Worm (Caenorhabditis elegans) whole organism, L2 larva: ENCODE measurements around the gene grk-2.

Source experiments
- egl-27 ChIP-seq: sonication (generic microtip); optimal IDR thresholded peaks from 3 replicates; lab custom pipeline; 2017; ENCODE audit warnings: missing biosample characterization, missing genetic modification reagents, missing genetic modification characterization
- elt-3 ChIP-seq: sonication (generic microtip); optimal IDR thresholded peaks from 2 replicates; lab custom pipeline; 2017; ENCODE audit warnings: missing biosample characterization, missing genetic modification characterization
- lsy-2 ChIP-seq, 2 experiments: fragments of 150-350 bp in 1 of 2; sonication (generic microtip) in 1 of 2; optimal IDR thresholded peaks; 2 replicates each; lab custom pipeline; 2014 to 2017; ENCODE audit warnings: missing biosample characterization in 2 of 2, missing genetic modification characterization in 2 of 2

DNA sequence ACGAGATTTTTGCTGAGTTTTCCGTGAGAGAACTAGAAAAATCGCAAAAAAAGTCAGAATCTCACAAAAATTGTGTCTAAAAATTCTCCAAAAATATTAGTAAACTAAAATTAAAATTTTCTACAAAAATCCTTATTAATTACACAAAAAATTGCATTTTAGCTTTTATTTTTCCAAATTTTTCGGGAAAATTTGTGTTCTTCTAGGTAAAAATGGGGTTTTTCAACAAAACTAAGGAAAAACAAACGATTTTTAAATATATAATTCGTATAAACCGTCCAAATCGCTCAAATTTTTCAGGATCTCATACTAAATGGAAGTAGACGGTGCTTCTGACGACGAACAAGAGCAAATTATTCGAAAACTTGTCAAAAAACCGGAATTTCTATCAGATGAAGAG is 34.2 kb upstream of the grk-2 start, which contains the start of gene W06E11.1:
- TF ChIP-seq egl-27 (tag; lab: Kevin White, UChicago) (no peak), elt-3 (tag; lab: Kevin White, UChicago) (no peak), lsy-2 (tag; optimal IDR thresholded peaks at IDR 0.05; lab: Kevin White, UChicago) (no peak)
